Fruit fly (Drosophila melanogaster): ENCODE results near the gene CG9806.

The CG9806 gene

DNA sequence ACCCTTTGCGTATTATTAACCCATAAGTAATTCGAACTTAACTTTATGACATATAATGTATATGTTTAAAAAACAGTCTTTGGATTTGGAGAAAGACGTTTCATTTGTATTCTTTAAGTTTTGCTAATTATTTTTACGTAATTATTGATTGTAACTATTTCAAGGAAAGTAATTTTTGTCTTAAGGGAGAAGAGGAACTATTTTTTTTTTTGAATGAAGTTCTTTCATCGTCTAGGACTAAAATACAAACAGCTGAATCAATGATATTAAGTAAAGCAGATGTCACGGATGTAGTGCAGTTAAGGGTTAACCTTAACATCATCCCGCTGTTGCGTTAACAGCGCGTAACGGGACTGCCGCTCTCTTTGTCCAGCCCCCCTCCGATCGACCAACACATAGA is 2.0 kb upstream of the CG9806 start (continued):
- TF ChIP-seq Sox102F (GFP tag; optimal IDR thresholded peaks at IDR 0.05) (peak; percentile 43), CG17385 (GFP tag; optimal IDR thresholded peaks at IDR 0.05) (peak; percentile 42), sisA (GFP tag; IDR thresholded peaks at IDR 0.05) (no peak), MBD-R2 (GFP tag; IDR thresholded peaks at IDR 0.05) (no peak), gce (GFP tag; IDR thresholded peaks at IDR 0.05) (no peak), ci (GFP tag; IDR thresholded peaks at IDR 0.05) (no peak), chinmo (GFP tag; IDR thresholded peaks at IDR 0.05; ENCODE audit: partially characterized antibody) (no peak), tll (GFP tag; optimal IDR thresholded peaks at IDR 0.05) (no peak), fd96Cb (tag; optimal IDR thresholded peaks at IDR 0.05) (peak; percentile 55), stc (GFP tag; IDR thresholded peaks at IDR 0.05) (no peak), CG17802 (tag; optimal IDR thresholded peaks at IDR 0.05) (no peak), CG2116 (GFP tag; optimal IDR thresholded peaks at IDR 0.05) (peak; percentile 3), kay (GFP tag; optimal IDR thresholded peaks at IDR 0.05) (no peak), az2 (GFP tag; optimal IDR thresholded peaks at IDR 0.05) (peak; percentile 41), pho (GFP tag; optimal IDR thresholded peaks at IDR 0.05) (peak; percentile 37), cad (GFP tag; optimal IDR thresholded peaks at IDR 0.05) (no peak), CG8765 (GFP tag; IDR thresholded peaks at IDR 0.05) (no peak), Ada2b (GFP tag; IDR thresholded peaks at IDR 0.05) (no peak), NfI (GFP tag; optimal IDR thresholded peaks at IDR 0.05) (peak; percentile 30), Hr3 (GFP tag; optimal IDR thresholded peaks at IDR 0.05) (peak; percentile 16), NC2α (GFP tag; optimal IDR thresholded peaks at IDR 0.05) (no peak), CG11504 (tag; optimal IDR thresholded peaks at IDR 0.05) (peak; percentile 69), bsh (GFP tag; optimal IDR thresholded peaks at IDR 0.05) (peak in 1 of 2 experiments; percentile 56), CG3847 (GFP tag; IDR thresholded peaks at IDR 0.05) (0 out of 2 replicates have a peak, but pooled peaks have one; percentile 18), bcd (GFP tag; optimal IDR thresholded peaks at IDR 0.05) (peak; percentile 42), otp (GFP tag; IDR thresholded peaks at IDR 0.05) (no peak), CG9609 (GFP tag; optimal IDR thresholded peaks at IDR 0.05) (no peak), CrebB (tag; optimal IDR thresholded peaks at IDR 0.05) (no peak), CG12104 (GFP tag; optimal IDR thresholded peaks at IDR 0.05) (peak; percentile 14), HmgZ (tag; optimal IDR thresholded peaks at IDR 0.05) (no peak), unc-4 (GFP tag; IDR thresholded peaks at IDR 0.05; ENCODE audit: partially characterized antibody) (no peak), CG14050 (GFP tag; IDR thresholded peaks at IDR 0.05) (no peak), Camta (GFP tag; optimal IDR thresholded peaks at IDR 0.05) (peak; percentile 10), Meics (GFP tag; optimal IDR thresholded peaks at IDR 0.05) (peak; percentile 71), pros (GFP tag; optimal IDR thresholded peaks at IDR 0.05) (no peak), CG13123 (GFP tag; optimal IDR thresholded peaks at IDR 0.05) (no peak), nom (GFP tag; optimal IDR thresholded peaks at IDR 0.05) (no peak), knrl (GFP tag; IDR thresholded peaks at IDR 0.05; ENCODE audit: partially characterized antibody) (no peak), CG10321 (GFP tag; IDR thresholded peaks at IDR 0.05) (no peak), lola (GFP tag; optimal IDR thresholded peaks at IDR 0.05) (peak in 1 of 3 experiments; percentile 49), GATAe (GFP tag; conservative IDR thresholded peaks at IDR 0.05) (no peak), CG13287 (GFP tag; IDR thresholded peaks at IDR 0.05; ENCODE audit: partially characterized antibody) (no peak), ken (GFP tag; IDR thresholded peaks at IDR 0.05) (no peak), chif (GFP tag; optimal IDR thresholded peaks at IDR 0.05) (peak in 1 of 2 experiments; percentile 36), pnt (GFP tag; optimal IDR thresholded peaks at IDR 0.05) (no peak), Tbp (GFP tag; optimal IDR thresholded peaks at IDR 0.05) (no peak), Bdp1 (GFP tag; optimal IDR thresholded peaks at IDR 0.05) (no peak), CG10147 (GFP tag; optimal IDR thresholded peaks at IDR 0.05) (peak; percentile 74), Pdp1 (GFP tag; optimal IDR thresholded peaks at IDR 0.05) (peak in 1 of 2 experiments; percentile 25), CG14014 (GFP tag; IDR thresholded peaks at IDR 0.05) (no peak), Kr (GFP tag; optimal IDR thresholded peaks at IDR 0.05) (no peak)
